Fruit fly (Drosophila melanogaster) whole organism, embryonic: ENCODE results near the gene Herc4.

ENCODE experiments used
- Abd-B ChIP-seq: fragments of 200-800 bp; sonication (Bioruptor generic); optimal IDR thresholded peaks from 2 replicates; lab custom pipeline; 2018; ENCODE audit warnings: missing biosample characterization, mild to moderate bottlenecking, missing genetic modification characterization, moderate library complexity
- Aef1 ChIP-seq: fragments of 200-800 bp; sonication (Bioruptor generic); IDR thresholded peaks from 3 replicates; pipeline ENCODE4 v1.3.6; 2022; ENCODE audit warnings: missing biosample characterization, missing genetic modification characterization
- B-H2 ChIP-seq: fragments of 200-800 bp; sonication (Bioruptor generic); optimal IDR thresholded peaks from 2 replicates; lab custom pipeline; 2018; ENCODE audit warnings: missing biosample characterization, mild to moderate bottlenecking, missing genetic modification characterization
- Bdp1 ChIP-seq: fragments of 200-800 bp; sonication (Bioruptor generic); optimal IDR thresholded peaks from 3 replicates; lab custom pipeline; 2016; ENCODE audit warnings: missing biosample characterization, missing genetic modification characterization
- CG11085 ChIP-seq: fragments of 200-800 bp; sonication (Bioruptor generic); IDR thresholded peaks from 2 replicates; pipeline ENCODE4 v1.3.6; 2022; ENCODE audit warnings: missing biosample characterization, missing genetic modification characterization
- CG12219 ChIP-seq: fragments of 200-800 bp; sonication (Bioruptor generic); optimal IDR thresholded peaks from 3 replicates; lab custom pipeline; 2018; ENCODE audit warnings: missing biosample characterization, mild to moderate bottlenecking, missing genetic modification characterization
- CG18011 ChIP-seq: fragments of 200-800 bp; sonication (Bioruptor generic); optimal IDR thresholded peaks from 2 replicates; lab custom pipeline; 2017; ENCODE audit warnings: missing biosample characterization, missing genetic modification characterization, mild to moderate bottlenecking, moderate library complexity, missing genotype
- CG2202 ChIP-seq: fragments of 200-800 bp; sonication (Bioruptor generic); optimal IDR thresholded peaks from 2 replicates; lab custom pipeline; 2018; ENCODE audit warnings: missing biosample characterization, mild to moderate bottlenecking, missing genetic modification characterization
- CG31224 ChIP-seq: fragments of 200-800 bp; sonication (Bioruptor generic); IDR thresholded peaks from 2 replicates; pipeline ENCODE4 v1.3.6; 2022; ENCODE audit warnings: missing biosample characterization, missing genetic modification characterization
- CG31441 ChIP-seq: fragments of 200-800 bp; sonication (Bioruptor generic); IDR thresholded peaks from 2 replicates; pipeline ENCODE4 v1.3.6; 2022; ENCODE audit warnings: missing biosample characterization, missing genetic modification characterization
- CG3281 ChIP-seq: fragments of 200-800 bp; sonication (Bioruptor generic); optimal IDR thresholded peaks from 3 replicates; lab custom pipeline; 2017; ENCODE audit warnings: missing biosample characterization, mild to moderate bottlenecking, missing genetic modification characterization
- CG4820 ChIP-seq: fragments of 200-800 bp; sonication (Bioruptor generic); optimal IDR thresholded peaks from 3 replicates; lab custom pipeline; 2016; ENCODE audit warnings: missing biosample characterization, missing genetic modification characterization
- CG8359 ChIP-seq: fragments of 200-800 bp; sonication (Bioruptor generic); optimal IDR thresholded peaks from 2 replicates; lab custom pipeline; 2017; ENCODE audit warnings: missing biosample characterization, mild to moderate bottlenecking, missing genetic modification characterization, borderline replicate concordance
- CG8478 ChIP-seq: fragments of >200 bp; optimal IDR thresholded peaks from 2 replicates; lab custom pipeline; 2018
- Dbx ChIP-seq: fragments of 200-800 bp; sonication (Bioruptor generic); IDR thresholded peaks from 3 replicates; pipeline ENCODE4 v1.3.6; 2022; ENCODE audit warnings: missing biosample characterization, missing genetic modification characterization
- Ets97D ChIP-seq: fragments of 200-800 bp; sonication (Bioruptor generic); optimal IDR thresholded peaks from 3 replicates; lab custom pipeline; 2016; ENCODE audit warnings: missing biosample characterization, missing genetic modification characterization
- Fer2 ChIP-seq: fragments of 200-800 bp; sonication (Bioruptor generic); optimal IDR thresholded peaks from 2 replicates; lab custom pipeline; 2018; ENCODE audit warnings: missing biosample characterization, mild to moderate bottlenecking, missing genetic modification characterization, moderate library complexity
- Fer3 ChIP-seq: fragments of 200-800 bp; sonication (Bioruptor generic); optimal IDR thresholded peaks from 2 replicates; lab custom pipeline; 2018; ENCODE audit warnings: missing biosample characterization, mild to moderate bottlenecking, missing genetic modification characterization, moderate library complexity
- HLH3B ChIP-seq: fragments of 200-800 bp; sonication (Bioruptor generic); IDR thresholded peaks from 2 replicates; pipeline ENCODE4 v1.3.6; 2022; ENCODE audit warnings: missing biosample characterization, missing genetic modification characterization
- Hand ChIP-seq: fragments of 200-800 bp; sonication (Bioruptor generic); optimal IDR thresholded peaks from 2 replicates; lab custom pipeline; 2017; ENCODE audit warnings: mild to moderate bottlenecking, missing biosample characterization, missing genetic modification reagents, missing genetic modification characterization
- Max ChIP-seq: fragments of 200-800 bp; sonication (Bioruptor generic); optimal IDR thresholded peaks from 2 replicates; lab custom pipeline; 2016; ENCODE audit warnings: missing biosample characterization, mild to moderate bottlenecking, missing genetic modification characterization
- Med ChIP-seq: fragments of 200-800 bp; sonication (Bioruptor generic); peaks from one replicate; lab custom pipeline; 2016; ENCODE audit warnings: missing biosample characterization, missing genetic modification characterization, mild to moderate bottlenecking, inconsistent platforms, moderate library complexity
- Neu2 ChIP-seq: fragments of 200-800 bp; sonication (Bioruptor generic); optimal IDR thresholded peaks from 3 replicates; lab custom pipeline; 2016; ENCODE audit warnings: missing biosample characterization, missing genetic modification characterization, borderline replicate concordance
- Nf-YC ChIP-seq: fragments of 200-800 bp; optimal IDR thresholded peaks from 3 replicates; lab custom pipeline; 2019; ENCODE audit warnings: missing biosample characterization, mild to moderate bottlenecking, missing genetic modification characterization, moderate library complexity
- Opbp ChIP-seq: fragments of 200-800 bp; sonication (Bioruptor generic); IDR thresholded peaks from 3 replicates; pipeline ENCODE4 v1.3.6; 2022; ENCODE audit warnings: missing biosample characterization, missing genetic modification characterization; ENCODE audit not compliant: partially characterized antibody
- Ptx1 ChIP-seq: fragments of 200-800 bp; sonication (Bioruptor generic); IDR thresholded peaks from 2 replicates; pipeline ENCODE4 v1.3.6; 2022; ENCODE audit warnings: missing biosample characterization, missing genetic modification characterization
- Sox100B ChIP-seq: fragments of 200-800 bp; sonication (Bioruptor generic); optimal IDR thresholded peaks from 3 replicates; lab custom pipeline; 2018; ENCODE audit warnings: missing biosample characterization, mild to moderate bottlenecking, missing genetic modification characterization
- Sox102F ChIP-seq: fragments of 200-800 bp; sonication (Bioruptor generic); optimal IDR thresholded peaks from 2 replicates; lab custom pipeline; 2018; ENCODE audit warnings: missing biosample characterization, mild to moderate bottlenecking, missing genetic modification characterization, moderate library complexity
- Xrp1 ChIP-seq: fragments of 200-800 bp; sonication (Bioruptor generic); IDR thresholded peaks from 2 replicates; pipeline ENCODE4 v1.3.6; 2022; ENCODE audit warnings: missing biosample characterization, missing genetic modification characterization
- az2 ChIP-seq: fragments of 200-800 bp; sonication (Bioruptor generic); optimal IDR thresholded peaks from 3 replicates; lab custom pipeline; 2016; ENCODE audit warnings: missing biosample characterization, missing genetic modification characterization
- btn ChIP-seq: fragments of 200-800 bp; sonication (Bioruptor generic); optimal IDR thresholded peaks from 2 replicates; lab custom pipeline; 2016; ENCODE audit warnings: missing biosample characterization, missing genetic modification characterization
- cas ChIP-seq: fragments of 200-800 bp; sonication (Bioruptor generic); IDR thresholded peaks from 2 replicates; pipeline ENCODE4 v1.3.6; 2022; ENCODE audit warnings: missing biosample characterization, missing genetic modification characterization
- chm ChIP-seq: fragments of 200-800 bp; sonication (Bioruptor generic); IDR thresholded peaks from 2 replicates; pipeline ENCODE4 v1.3.6; 2022; ENCODE audit warnings: missing biosample characterization, missing genetic modification characterization
- dimm ChIP-seq: fragments of 200-800 bp; sonication (Bioruptor generic); IDR thresholded peaks from 2 replicates; pipeline ENCODE4 v1.3.6; 2022; ENCODE audit warnings: missing biosample characterization, missing genetic modification characterization
- grau ChIP-seq: fragments of 200-800 bp; optimal IDR thresholded peaks from 3 replicates; lab custom pipeline; 2019; ENCODE audit warnings: missing biosample characterization, mild to moderate bottlenecking, missing genetic modification characterization, moderate library complexity
- gt ChIP-seq: fragments of 200-800 bp; sonication (Bioruptor generic); IDR thresholded peaks from 2 replicates; pipeline ENCODE4 v1.3.6; 2022; ENCODE audit warnings: missing biosample characterization, missing genetic modification characterization
- hbn ChIP-seq: fragments of 200-800 bp; sonication (Bioruptor generic); IDR thresholded peaks from 2 replicates; pipeline ENCODE4 v1.3.6; 2022; ENCODE audit warnings: missing biosample characterization, missing genetic modification characterization; ENCODE audit not compliant: partially characterized antibody
- hkb ChIP-seq, 2 experiments: fragments of 200-800 bp in 1 of 2; fragments of >200 bp in 1 of 2; sonication (Bioruptor generic) in 1 of 2; IDR thresholded peaks in 1 of 2; optimal IDR thresholded peaks in 1 of 2; 2 replicates each; pipeline versions ENCODE4 v1.3.6 to Lab custom; 2017 to 2022; ENCODE audit warnings: missing biosample characterization in 1 of 2, missing genetic modification characterization in 1 of 2
- ind ChIP-seq: fragments of 200-800 bp; sonication (Bioruptor generic); optimal IDR thresholded peaks from 3 replicates; lab custom pipeline; 2016; ENCODE audit warnings: missing biosample characterization, missing genetic modification characterization
- maf-S ChIP-seq: fragments of 200-800 bp; sonication (Bioruptor generic); optimal IDR thresholded peaks from 2 replicates; lab custom pipeline; 2016; ENCODE audit warnings: missing biosample characterization, missing genetic modification characterization
- nom ChIP-seq: fragments of 200-800 bp; sonication (Bioruptor generic); optimal IDR thresholded peaks from 2 replicates; lab custom pipeline; 2017; ENCODE audit warnings: missing biosample characterization, missing genetic modification characterization, mild to moderate bottlenecking, moderate library complexity, missing genetic modification reagents
- p53 ChIP-seq: fragments of 200-800 bp; sonication (Bioruptor generic); optimal IDR thresholded peaks from 2 replicates; lab custom pipeline; 2016; ENCODE audit warnings: missing biosample characterization, missing genetic modification characterization
- peb ChIP-seq: fragments of 200-800 bp; sonication (Bioruptor generic); IDR thresholded peaks from 2 replicates; pipeline ENCODE4 v1.3.6; 2022; ENCODE audit warnings: missing biosample characterization, missing genetic modification characterization
- pita ChIP-seq: fragments of 200-800 bp; sonication (Bioruptor generic); optimal IDR thresholded peaks from 2 replicates; lab custom pipeline; 2017; ENCODE audit warnings: missing biosample characterization, mild to moderate bottlenecking, missing genetic modification characterization
- row ChIP-seq: fragments of 200-800 bp; sonication (Bioruptor generic); IDR thresholded peaks from 3 replicates; pipeline ENCODE4 v1.3.6; 2022; ENCODE audit warnings: missing biosample characterization, missing genetic modification characterization
- sna ChIP-seq: fragments of 200-800 bp; sonication (Bioruptor generic); IDR thresholded peaks from 2 replicates; pipeline ENCODE4 v1.3.6; 2022; ENCODE audit warnings: missing biosample characterization, missing genetic modification characterization; ENCODE audit not compliant: partially characterized antibody
- unpg ChIP-seq: fragments of 200-800 bp; sonication (Bioruptor generic); optimal IDR thresholded peaks from 3 replicates; lab custom pipeline; 2018; ENCODE audit warnings: missing biosample characterization, mild to moderate bottlenecking, missing genetic modification characterization, moderate library complexity
- wor ChIP-seq: fragments of 200-800 bp; sonication (Bioruptor generic); IDR thresholded peaks from 2 replicates; pipeline ENCODE4 v1.3.6; 2022; ENCODE audit warnings: missing biosample characterization, missing genetic modification characterization
- zen ChIP-seq: fragments of 200-800 bp; sonication (Bioruptor generic); optimal IDR thresholded peaks from 3 replicates; lab custom pipeline; 2018; ENCODE audit warnings: missing biosample characterization, mild to moderate bottlenecking, missing genetic modification characterization, moderate library complexity

The Herc4 gene

dm6 chr3L:1320230-1320930 is 6.9 kb downstream of the Herc4 start (continued):
- TF ChIP-seq az2 (GFP tag; lab: Kevin White, UChicago) = no peak
- TF ChIP-seq Xrp1 = no peak
- TF ChIP-seq btn = no peak
- no peak for TF ChIP-seq wor (GFP tag; lab: Robert Waterston, UW)
- TF ChIP-seq B-H2 (GFP tag; lab: Kevin White, UChicago) = no peak
- no peak for TF ChIP-seq Fer2 (tag; lab: Kevin White, UChicago)
- TF ChIP-seq CG12219 (GFP tag; lab: Kevin White, UChicago) = no peak
- no peak for TF ChIP-seq CG2202 (tag; lab: Kevin White, UChicago)
- TF ChIP-seq Nf-YC = no peak
- no peak for TF ChIP-seq CG18011 (GFP tag; lab: Kevin White, UChicago)
- peak; percentile 48 for TF ChIP-seq row (GFP tag; lab: Robert Waterston, UW)
- 0 out of 2 replicates have a peak, but pooled peaks have one; percentile 26 for TF ChIP-seq HLH3B (GFP tag; lab: Robert Waterston, UW)
- no peak for TF ChIP-seq maf-S (GFP tag; lab: Kevin White, UChicago)
- no peak for TF ChIP-seq hbn
- TF ChIP-seq grau = peak; percentile 37
- TF ChIP-seq dimm (GFP tag; lab: Robert Waterston, UW) = no peak
- TF ChIP-seq peb = no peak
- no peak for TF ChIP-seq Bdp1 (GFP tag; lab: Kevin White, UChicago)
- no peak for TF ChIP-seq CG4820 (GFP tag; lab: Kevin White, UChicago)
- no peak for TF ChIP-seq Neu2
- no peak for TF ChIP-seq sna (GFP tag; lab: Robert Waterston, UW)
- TF ChIP-seq zen (tag; lab: Kevin White, UChicago) = no peak
- TF ChIP-seq Max (GFP tag; lab: Kevin White, UChicago) = peak; percentile 16
- TF ChIP-seq pita (GFP tag; lab: Kevin White, UChicago) = no peak
- no peak for TF ChIP-seq Abd-B (GFP tag; lab: Kevin White, UChicago)
- no peak for TF ChIP-seq Opbp (GFP tag; lab: Robert Waterston, UW)
- no peak for TF ChIP-seq Ets97D (GFP tag; lab: Kevin White, UChicago)
- TF ChIP-seq Dbx = 0 out of 3 replicates have a peak, but pooled peaks have one; percentile 24
- no peak for TF ChIP-seq CG11085 (GFP tag; lab: Robert Waterston, UW)
- no peak for TF ChIP-seq Hand (GFP tag; lab: Kevin White, UChicago)
- peak; percentile 15 for TF ChIP-seq ind (GFP tag; lab: Kevin White, UChicago)
- no peak for TF ChIP-seq chm (GFP tag; lab: Robert Waterston, UW)
- no peak for TF ChIP-seq CG8359 (GFP tag; lab: Kevin White, UChicago)
- peak; percentile 7 for TF ChIP-seq Sox100B
- no peak for TF ChIP-seq cas (GFP tag; lab: Robert Waterston, UW)
- peak; percentile 20; the same call in 1 of the 3 replicates for TF ChIP-seq Aef1 (GFP tag; lab: Robert Waterston, UW)
- TF ChIP-seq p53 (GFP tag; lab: Kevin White, UChicago) = no peak
- peak; percentile 8 for TF ChIP-seq unpg (GFP tag; lab: Kevin White, UChicago)
- peak; percentile 31 for TF ChIP-seq Sox102F (GFP tag; lab: Kevin White, UChicago)
- no peak for TF ChIP-seq hkb (optimal IDR thresholded peaks at IDR 0.05; lab: Kevin White, UChicago)
- no peak for TF ChIP-seq hkb (GFP tag; IDR thresholded peaks at IDR 0.05; lab: Robert Waterston, UW)
- no peak for TF ChIP-seq CG8478 (lab: Kevin White, UChicago)
- TF ChIP-seq CG31441 = 0 out of 2 replicates have a peak, but pooled peaks have one; percentile 20
- TF ChIP-seq CG3281 (GFP tag; lab: Kevin White, UChicago) = peak; percentile 49
- TF ChIP-seq Ptx1 = peak; percentile 33; the same call in 1 of the 2 replicates
- no peak for TF ChIP-seq CG31224 (GFP tag; lab: Robert Waterston, UW)
- peak; percentile 10; the same call in 1 of the 2 replicates for TF ChIP-seq gt (GFP tag; lab: Robert Waterston, UW)
- TF ChIP-seq nom (GFP tag; lab: Kevin White, UChicago) = no peak
- TF ChIP-seq Med (GFP tag; lab: Kevin White, UChicago) = peak; percentile 33
- no peak for TF ChIP-seq Fer3
